Worm (Caenorhabditis elegans): ENCODE data around the gene enu-3.5.

DNA sequence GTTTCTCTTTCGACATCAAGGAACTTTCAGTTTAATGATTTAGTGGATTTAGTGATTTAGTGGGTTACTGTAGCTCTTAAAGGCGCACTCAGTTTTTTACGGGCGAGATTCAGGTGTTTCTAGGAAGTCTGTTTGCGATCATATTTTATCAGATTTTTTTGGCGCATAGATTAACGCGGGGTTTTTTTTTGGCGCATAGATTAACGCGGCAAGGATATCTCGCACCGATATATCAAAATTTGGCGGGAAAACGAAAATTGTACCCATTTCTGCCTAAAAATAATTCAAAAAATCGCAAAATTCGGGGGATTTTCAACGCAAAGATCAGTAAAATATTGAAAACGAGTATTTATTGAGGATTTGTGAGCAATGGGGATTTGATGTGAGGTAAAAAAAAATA lies 2.7 kb downstream of the enu-3.5 start:
- TF ChIP-seq blmp-1 (tag; optimal IDR thresholded peaks at IDR 0.05) (no peak), swsn-7 (tag; optimal IDR thresholded peaks at IDR 0.05) (no peak), elt-2 (tag; optimal IDR thresholded peaks at IDR 0.05) (no peak), mdl-1 (tag; optimal IDR thresholded peaks at IDR 0.05) (no peak), pqm-1 (tag; optimal IDR thresholded peaks at IDR 0.05) (no peak), nhr-76 (tag; optimal IDR thresholded peaks at IDR 0.05) (no peak), mab-9 (GFP tag; IDR thresholded peaks at IDR 0.05) (no peak), hlh-4 (tag; optimal IDR thresholded peaks at IDR 0.05) (no peak), egl-27 (tag; optimal IDR thresholded peaks at IDR 0.05) (no peak), tlp-1 (tag; optimal IDR thresholded peaks at IDR 0.05) (no peak)

Measured in whole organism, L1 larva.